Worm (Caenorhabditis elegans) whole organism, young adult: ENCODE measurements around the gene ZC196.2.

Source experiments
- B0035.1 ChIP-seq: sonication (generic microtip); optimal IDR thresholded peaks from 2 replicates; lab custom pipeline; 2016; ENCODE audit warnings: missing genetic modification characterization, mild to moderate bottlenecking, missing compliant biosample characterization, missing genotype, missing genetic modification reagents
- B0261.1 ChIP-seq: sonication (generic microtip); optimal IDR thresholded peaks from 2 replicates; lab custom pipeline; 2016; ENCODE audit warnings: mild to moderate bottlenecking, missing genetic modification characterization, moderate library complexity, missing compliant biosample characterization
- B0336.3 ChIP-seq: fragments of 200-800 bp; sonication (Bioruptor generic); IDR thresholded peaks from 2 replicates; pipeline ENCODE4 v1.3.6; 2022; ENCODE audit warnings: missing genetic modification characterization, missing compliant biosample characterization
- C17E4.6 ChIP-seq: fragments of 200-800 bp; sonication (Bioruptor generic); IDR thresholded peaks from 2 replicates; pipeline ENCODE4 v1.3.6; 2022; ENCODE audit warnings: missing genetic modification reagents, missing genetic modification characterization, missing compliant biosample characterization
- F52B5.7 ChIP-seq: sonication (generic microtip); optimal IDR thresholded peaks from 2 replicates; lab custom pipeline; 2016; ENCODE audit warnings: mild to moderate bottlenecking, missing genetic modification characterization, missing compliant biosample characterization
- Y53G8AR.9 ChIP-seq: fragments of 200-800 bp; sonication (Bioruptor generic); conservative IDR thresholded peaks from 2 replicates; pipeline ENCODE4 v1.3.6; 2022; ENCODE audit warnings: missing genetic modification reagents, missing genetic modification characterization, missing compliant biosample characterization
- Y56A3A.18 ChIP-seq: fragments of 200-800 bp; sonication (Bioruptor generic); IDR thresholded peaks from 2 replicates; pipeline ENCODE4 v1.3.6; 2022; ENCODE audit warnings: missing genetic modification reagents, missing genetic modification characterization, missing compliant biosample characterization
- ZK185.1 ChIP-seq: sonication (generic microtip); optimal IDR thresholded peaks from 2 replicates; lab custom pipeline; 2016; ENCODE audit warnings: mild to moderate bottlenecking, missing genetic modification characterization, missing compliant biosample characterization; ENCODE audit not compliant: poor library complexity, severe bottlenecking
- aptf-3 ChIP-seq: fragments of 200-800 bp; sonication (Bioruptor generic); IDR thresholded peaks from 2 replicates; pipeline ENCODE4 v1.3.6; 2022; ENCODE audit warnings: missing genetic modification characterization, missing compliant biosample characterization
- atf-7 ChIP-seq: sonication (generic microtip); optimal IDR thresholded peaks from 2 replicates; lab custom pipeline; 2017; ENCODE audit warnings: mild to moderate bottlenecking, missing genetic modification characterization, missing compliant biosample characterization
- attf-3 ChIP-seq: fragments of 200-800 bp; sonication (Bioruptor generic); conservative IDR thresholded peaks from 2 replicates; pipeline ENCODE4 v1.3.6; 2022; ENCODE audit warnings: missing genetic modification reagents, missing genetic modification characterization, missing compliant biosample characterization
- attf-6 ChIP-seq: fragments of 200-800 bp; sonication (Bioruptor generic); IDR thresholded peaks from 2 replicates; pipeline ENCODE4 v1.3.6; 2022; ENCODE audit warnings: missing genetic modification reagents, missing genetic modification characterization, missing compliant biosample characterization
- bed-1 ChIP-seq: fragments of 200-800 bp; sonication (Bioruptor generic); IDR thresholded peaks from 2 replicates; pipeline ENCODE4 v1.3.6; 2022; ENCODE audit warnings: missing genetic modification reagents, missing genetic modification characterization, missing compliant biosample characterization
- cebp-1 ChIP-seq, 2 experiments: fragments of 200-800 bp in 1 of 2; sonication (Bioruptor generic) in 1 of 2; sonication (generic microtip) in 1 of 2; IDR thresholded peaks in 1 of 2; optimal IDR thresholded peaks in 1 of 2; 2 replicates each; pipeline versions ENCODE4 v1.3.6 to Lab custom; 2017 to 2022; ENCODE audit warnings: missing compliant biosample characterization in 2 of 2, missing genetic modification characterization in 2 of 2, mild to moderate bottlenecking in 1 of 2, missing genetic modification reagents in 1 of 2, moderate library complexity in 1 of 2
- ceh-27 ChIP-seq: fragments of 200-800 bp; sonication (Bioruptor generic); optimal IDR thresholded peaks from 2 replicates; lab custom pipeline; 2018; ENCODE audit warnings: mild to moderate bottlenecking, missing genetic modification characterization, moderate library complexity, missing compliant biosample characterization
- dox-1 ChIP-seq: fragments of 200-800 bp; sonication (Bioruptor generic); IDR thresholded peaks from 2 replicates; pipeline ENCODE4 v1.3.6; 2022; ENCODE audit warnings: missing genetic modification reagents, missing genetic modification characterization, missing compliant biosample characterization
- egrh-3 ChIP-seq: fragments of 200-800 bp; sonication (Bioruptor generic); IDR thresholded peaks from 2 replicates; pipeline ENCODE4 v1.3.6; 2022; ENCODE audit warnings: missing genetic modification reagents, missing genetic modification characterization, missing compliant biosample characterization
- ekl-4 ChIP-seq: fragments of 200-800 bp; sonication (Bioruptor generic); IDR thresholded peaks from 2 replicates; pipeline ENCODE4 v1.3.6; 2022; ENCODE audit warnings: missing genetic modification reagents, missing genetic modification characterization, missing compliant biosample characterization
- ets-4 ChIP-seq: fragments of 200-800 bp; sonication (Bioruptor generic); optimal IDR thresholded peaks from 2 replicates; lab custom pipeline; 2018; ENCODE audit warnings: mild to moderate bottlenecking, missing genetic modification characterization, missing compliant biosample characterization
- him-1 ChIP-seq: sonication (generic microtip); optimal IDR thresholded peaks from 2 replicates; lab custom pipeline; 2016; ENCODE audit warnings: missing genotype, missing genetic modification reagents, missing genetic modification characterization, missing compliant biosample characterization
- hmg-20 ChIP-seq: fragments of 200-800 bp; sonication (Bioruptor generic); IDR thresholded peaks from 2 replicates; pipeline ENCODE4 v1.3.6; 2022; ENCODE audit warnings: missing genetic modification reagents, missing genetic modification characterization, missing compliant biosample characterization
- let-526 ChIP-seq: fragments of 200-800 bp; sonication (Bioruptor generic); IDR thresholded peaks from 2 replicates; pipeline ENCODE4 v1.3.6; 2022; ENCODE audit warnings: missing genetic modification reagents, missing genetic modification characterization, missing compliant biosample characterization
- let-607 ChIP-seq, 2 experiments: fragments of 200-800 bp in 1 of 2; sonication (Bioruptor generic) in 1 of 2; sonication (generic microtip) in 1 of 2; optimal IDR thresholded peaks; 2 replicates each; lab custom pipeline; 2016 to 2018; ENCODE audit warnings: mild to moderate bottlenecking in 2 of 2, missing compliant biosample characterization in 2 of 2, missing genetic modification characterization in 2 of 2, moderate library complexity in 2 of 2, missing genotype in 1 of 2
- madf-10 ChIP-seq: sonication (generic microtip); optimal IDR thresholded peaks from 2 replicates; lab custom pipeline; 2016; ENCODE audit warnings: mild to moderate bottlenecking, missing genetic modification characterization, missing compliant biosample characterization
- madf-3 ChIP-seq: fragments of 200-800 bp; sonication (Bioruptor generic); IDR thresholded peaks from 2 replicates; pipeline ENCODE4 v1.3.6; 2022; ENCODE audit warnings: missing genetic modification reagents, missing genetic modification characterization, missing compliant biosample characterization
- mes-4 ChIP-seq: sonication (generic microtip); optimal IDR thresholded peaks from 2 replicates; lab custom pipeline; 2016; ENCODE audit warnings: missing genotype, missing genetic modification characterization, missing compliant biosample characterization
- nfyb-1 ChIP-seq: fragments of 200-800 bp; sonication (Bioruptor generic); IDR thresholded peaks from 2 replicates; pipeline ENCODE4 v1.3.6; 2022; ENCODE audit warnings: missing genetic modification reagents, missing genetic modification characterization, missing compliant biosample characterization
- nhr-27 ChIP-seq: fragments of 200-800 bp; sonication (Bioruptor generic); optimal IDR thresholded peaks from 2 replicates; lab custom pipeline; 2018; ENCODE audit warnings: mild to moderate bottlenecking, missing genetic modification characterization, moderate library complexity, missing compliant biosample characterization
- nhr-80 ChIP-seq: sonication (generic microtip); optimal IDR thresholded peaks from 2 replicates; lab custom pipeline; 2016; ENCODE audit warnings: missing genetic modification characterization, missing compliant biosample characterization
- repo-1 ChIP-seq: sonication (generic microtip); optimal IDR thresholded peaks from 2 replicates; lab custom pipeline; 2017; ENCODE audit warnings: mild to moderate bottlenecking, missing genetic modification characterization, missing compliant biosample characterization
- snpc-1.1 ChIP-seq: sonication (generic microtip); optimal IDR thresholded peaks from 2 replicates; lab custom pipeline; 2017; ENCODE audit warnings: missing genetic modification characterization, mild to moderate bottlenecking, missing compliant biosample characterization, antibody characterized with exemption, moderate library complexity, missing genotype, missing genetic modification reagents; ENCODE audit not compliant: insufficient read depth
- snpc-1.3 ChIP-seq: sonication (generic microtip); optimal IDR thresholded peaks from 2 replicates; lab custom pipeline; 2017; ENCODE audit warnings: missing genetic modification characterization, mild to moderate bottlenecking, missing compliant biosample characterization, antibody characterized with exemption, moderate library complexity, missing genotype, missing genetic modification reagents; ENCODE audit not compliant: insufficient read depth
- snpc-4 ChIP-seq, 5 experiments: fragments of 150-350 bp in 1 of 5; sonication (generic microtip) in 4 of 5; optimal IDR thresholded peaks; 2 replicates each; lab custom pipeline; 2014 to 2018; ENCODE audit warnings: missing genetic modification characterization in 5 of 5, missing biosample characterization in 3 of 5, antibody characterized with exemption in 2 of 5, mild to moderate bottlenecking in 2 of 5, missing compliant biosample characterization in 2 of 5, missing genotype in 2 of 5, moderate library complexity in 2 of 5, missing genetic modification reagents in 1 of 5
- sptf-2 ChIP-seq: fragments of 200-800 bp; sonication (Bioruptor generic); optimal IDR thresholded peaks from 2 replicates; lab custom pipeline; 2018; ENCODE audit warnings: mild to moderate bottlenecking, missing genetic modification characterization, missing compliant biosample characterization
- tbp1 ChIP-seq: fragments of 200-800 bp; sonication (Bioruptor generic); optimal IDR thresholded peaks from 2 replicates; lab custom pipeline; 2018; ENCODE audit warnings: mild to moderate bottlenecking, missing genetic modification characterization, missing compliant biosample characterization
- tbx-9 ChIP-seq: sonication (generic microtip); optimal IDR thresholded peaks from 2 replicates; lab custom pipeline; 2016; ENCODE audit warnings: borderline replicate concordance, missing genetic modification characterization, inconsistent platforms, missing compliant biosample characterization
- tlf-1 ChIP-seq: fragments of 200-800 bp; sonication (Bioruptor generic); optimal IDR thresholded peaks from 2 replicates; lab custom pipeline; 2018; ENCODE audit warnings: mild to moderate bottlenecking, missing genetic modification characterization, missing compliant biosample characterization
- xnd-1 ChIP-seq: sonication (generic microtip); optimal IDR thresholded peaks from 2 replicates; lab custom pipeline; 2016; ENCODE audit warnings: missing genotype, missing genetic modification reagents, missing genetic modification characterization, missing compliant biosample characterization
- ztf-22 ChIP-seq: fragments of 200-800 bp; sonication (Bioruptor generic); optimal IDR thresholded peaks from 2 replicates; lab custom pipeline; 2018; ENCODE audit warnings: mild to moderate bottlenecking, missing genetic modification characterization, moderate library complexity, missing compliant biosample characterization
- ztf-6 ChIP-seq: fragments of 200-800 bp; sonication (Bioruptor generic); IDR thresholded peaks from 2 replicates; pipeline ENCODE4 v1.3.6; 2022; ENCODE audit warnings: missing genetic modification reagents, missing genetic modification characterization, missing compliant biosample characterization

ZC196.2 gene

ce11 chrV:8769154-8769553 lies 29.9 kb downstream of the ZC196.2 start:
- TF ChIP-seq tlf-1 (GFP tag; lab: Kevin White, UChicago) (peak; percentile 6), snpc-1.1 (tag; lab: Kevin White, UChicago) (no peak), C17E4.6 (GFP tag; lab: Robert Waterston, UW) (no peak), atf-7 (tag; lab: Kevin White, UChicago) (peak; percentile 59), cebp-1 (GFP tag; IDR thresholded peaks at IDR 0.05; lab: Robert Waterston, UW) (no peak), cebp-1 (tag; optimal IDR thresholded peaks at IDR 0.05; lab: Kevin White, UChicago) (peak; percentile 72), attf-6 (GFP tag; lab: Robert Waterston, UW) (no peak), nhr-80 (tag; lab: Kevin White, UChicago) (peak; percentile 72), let-607 (tag; optimal IDR thresholded peaks at IDR 0.05; lab: Kevin White, UChicago) (peak; percentile 35 to 86), ets-4 (GFP tag; lab: Kevin White, UChicago) (peak; percentile 84), ekl-4 (GFP tag; lab: Robert Waterston, UW) (no peak), ztf-22 (peak; percentile 68), nhr-27 (tag; lab: Kevin White, UChicago) (no peak), hmg-20 (no peak), B0035.1 (tag; lab: Kevin White, UChicago) (no peak), madf-10 (tag; lab: Kevin White, UChicago) (no peak), Y56A3A.18 (GFP tag; lab: Robert Waterston, UW) (no peak), tbp1 (GFP tag; lab: Kevin White, UChicago) (peak; percentile 1)

DNA sequence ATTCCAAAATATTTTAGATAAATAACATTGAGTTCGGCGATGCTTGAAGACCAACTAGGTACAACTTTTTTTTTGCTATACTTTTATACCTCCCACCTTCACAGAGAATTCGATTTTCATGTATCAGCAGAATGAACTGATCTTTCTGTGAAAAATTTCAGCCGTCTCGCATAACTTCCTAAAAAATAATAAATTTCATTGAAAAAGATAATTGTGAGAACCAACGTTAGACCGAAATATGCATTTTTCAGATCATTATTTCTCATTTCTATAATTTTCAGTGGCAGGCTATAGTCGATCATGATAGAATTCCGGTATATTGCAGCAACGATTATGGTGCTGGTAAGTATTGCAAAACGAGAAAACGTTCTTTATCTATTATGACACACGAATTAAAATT lies 32.4 kb downstream of the ZC196.2 start, which contains the start of gene srx-115:
srx-115 (plus strand) TSS at position 301 of the 400 bp plus-strand sequence.
- TF ChIP-seq nfyb-1 (GFP tag; lab: Robert Waterston, UW) (no peak), cebp-1 (GFP tag; IDR thresholded peaks at IDR 0.05; lab: Robert Waterston, UW) (no peak), cebp-1 (tag; optimal IDR thresholded peaks at IDR 0.05; lab: Kevin White, UChicago) (no peak), snpc-1.3 (tag; lab: Kevin White, UChicago) (no peak), him-1 (tag; lab: Kevin White, UChicago) (no peak), let-526 (GFP tag; lab: Robert Waterston, UW) (no peak), attf-3 (GFP tag; lab: Robert Waterston, UW) (no peak), Y53G8AR.9 (GFP tag; lab: Robert Waterston, UW) (no peak), repo-1 (tag; lab: Kevin White, UChicago) (no peak), B0261.1 (tag; lab: Kevin White, UChicago) (no peak)
- TF ChIP-seq, all 124 proteins: peak for 0

DNA sequence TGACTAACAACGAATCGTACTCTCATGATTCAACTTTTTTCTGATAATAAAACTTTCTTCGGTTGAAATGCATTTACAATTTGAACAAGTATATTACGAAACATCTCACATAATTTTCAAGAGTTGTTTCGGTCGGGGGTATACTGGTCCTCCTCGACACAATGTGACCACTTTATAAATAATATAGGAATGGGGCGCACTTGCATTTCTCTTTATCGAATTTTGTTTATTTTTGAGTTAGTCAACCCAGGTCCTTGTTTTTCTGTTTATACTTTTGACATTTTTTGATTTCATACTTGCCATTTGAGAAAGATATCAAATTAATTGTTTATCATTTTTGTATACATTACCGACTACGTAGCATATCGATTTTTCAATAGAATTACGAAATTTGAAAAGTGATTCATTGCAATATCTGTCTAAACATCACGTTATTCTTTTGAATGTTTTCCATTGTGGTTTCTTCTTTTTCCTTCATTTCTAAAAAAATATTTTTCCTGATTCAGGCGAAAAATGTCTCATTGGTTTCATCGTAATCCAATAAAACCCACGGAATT lies 34.7 kb downstream of the ZC196.2 start, which contains the start of gene B0507.2:
B0507.2 (plus strand) TSS at position 507 of the 557 bp plus-strand sequence.
- TF ChIP-seq nhr-80 (tag; lab: Kevin White, UChicago): peak; percentile 36
- TF ChIP-seq ceh-27 (GFP tag; lab: Kevin White, UChicago): peak; percentile 53
- no peak for TF ChIP-seq madf-3 (GFP tag; lab: Robert Waterston, UW)
- TF ChIP-seq ztf-6 (GFP tag; lab: Robert Waterston, UW): no peak
- TF ChIP-seq cebp-1 (GFP tag; IDR thresholded peaks at IDR 0.05; lab: Robert Waterston, UW): no peak
- peak; percentile 76 for TF ChIP-seq cebp-1 (tag; optimal IDR thresholded peaks at IDR 0.05; lab: Kevin White, UChicago)
- TF ChIP-seq, all 124 proteins: peak for 3

- TF ChIP-seq snpc-1.3 (tag; lab: Kevin White, UChicago) (no peak), egrh-3 (GFP tag; lab: Robert Waterston, UW) (no peak), snpc-4 (GFP tag; optimal IDR thresholded peaks at IDR 0.05; lab: Kevin White, UChicago) (no peak), snpc-4 (tag; optimal IDR thresholded peaks at IDR 0.05; lab: Kevin White, UChicago) (no peak), tbx-9 (tag; lab: Kevin White, UChicago) (no peak), F52B5.7 (tag; lab: Kevin White, UChicago) (no peak), ZK185.1 (tag; lab: Kevin White, UChicago) (no peak), dox-1 (GFP tag; lab: Robert Waterston, UW) (no peak), bed-1 (no peak), aptf-3 (GFP tag; lab: Robert Waterston, UW) (no peak), mes-4 (tag; lab: Kevin White, UChicago) (no peak), B0336.3 (GFP tag; lab: Robert Waterston, UW) (no peak), xnd-1 (tag; lab: Kevin White, UChicago) (no peak), sptf-2 (GFP tag; lab: Kevin White, UChicago) (no peak)
These were observed 37.0 kb downstream of the ZC196.2 start, which contains the start of gene B0507.1 for ce11 chrV:8776270-8776669. B0507.1 (plus strand) TSS chrV:8776570.
